Fruit fly (Drosophila melanogaster) whole organism, embryonic: ENCODE measurements around the gene mRpL10.

Experiments used
- Atf-2 ChIP-seq: fragments of 200-800 bp; sonication (Bioruptor generic); optimal IDR thresholded peaks from 2 replicates; lab custom pipeline; 2016; ENCODE audit warnings: missing biosample characterization, missing genetic modification characterization
- BtbVII ChIP-seq: fragments of 200-800 bp; sonication (Bioruptor generic); optimal IDR thresholded peaks from 3 replicates; lab custom pipeline; 2017; ENCODE audit warnings: missing biosample characterization, mild to moderate bottlenecking, missing genetic modification characterization
- CG10462 ChIP-seq: fragments of 200-800 bp; sonication (Bioruptor generic); optimal IDR thresholded peaks from 2 replicates; lab custom pipeline; 2016; ENCODE audit warnings: missing biosample characterization, missing genetic modification characterization
- CG11723 ChIP-seq: fragments of 200-800 bp; sonication (Bioruptor generic); optimal IDR thresholded peaks from 2 replicates; lab custom pipeline; 2017; ENCODE audit warnings: missing biosample characterization, mild to moderate bottlenecking, missing genetic modification characterization
- CG12104 ChIP-seq: fragments of 200-800 bp; sonication (Bioruptor generic); optimal IDR thresholded peaks from 3 replicates; lab custom pipeline; 2016; ENCODE audit warnings: missing biosample characterization, missing genetic modification characterization
- CG12219 ChIP-seq: fragments of 200-800 bp; sonication (Bioruptor generic); optimal IDR thresholded peaks from 3 replicates; lab custom pipeline; 2018; ENCODE audit warnings: missing biosample characterization, mild to moderate bottlenecking, missing genetic modification characterization
- CG13775 ChIP-seq: fragments of 200-800 bp; sonication (Bioruptor generic); optimal IDR thresholded peaks from 3 replicates; lab custom pipeline; 2017; ENCODE audit warnings: missing biosample characterization, mild to moderate bottlenecking, missing genetic modification characterization
- CG14710 ChIP-seq: fragments of 200-800 bp; sonication (Bioruptor generic); optimal IDR thresholded peaks from 3 replicates; lab custom pipeline; 2019; ENCODE audit warnings: missing biosample characterization, mild to moderate bottlenecking, missing genetic modification characterization, moderate library complexity
- CG15011 ChIP-seq: fragments of 200-800 bp; sonication (Bioruptor generic); optimal IDR thresholded peaks from 3 replicates; lab custom pipeline; 2018; ENCODE audit warnings: missing biosample characterization, mild to moderate bottlenecking, missing genetic modification characterization
- CG16813 ChIP-seq: fragments of 200-800 bp; sonication (Bioruptor generic); IDR thresholded peaks from 3 replicates; pipeline ENCODE4 v1.3.6; 2022; ENCODE audit warnings: missing biosample characterization, missing genetic modification characterization; ENCODE audit not compliant: partially characterized antibody
- CG18011 ChIP-seq: fragments of 200-800 bp; sonication (Bioruptor generic); optimal IDR thresholded peaks from 2 replicates; lab custom pipeline; 2017; ENCODE audit warnings: missing biosample characterization, missing genetic modification characterization, mild to moderate bottlenecking, moderate library complexity, missing genotype
- CG3163 ChIP-seq: fragments of 200-800 bp; sonication (Bioruptor generic); optimal IDR thresholded peaks from 3 replicates; lab custom pipeline; 2016; ENCODE audit warnings: missing biosample characterization, missing genetic modification characterization
- CG32532 ChIP-seq: fragments of 200-800 bp; sonication (Bioruptor generic); IDR thresholded peaks from 2 replicates; pipeline ENCODE4 v1.3.6; 2022; ENCODE audit warnings: missing biosample characterization, missing genetic modification characterization
- CG33213 ChIP-seq: fragments of 200-800 bp; sonication (Bioruptor generic); optimal IDR thresholded peaks from 3 replicates; lab custom pipeline; 2016; ENCODE audit warnings: missing biosample characterization, missing genetic modification characterization
- CG4730 ChIP-seq: fragments of 200-800 bp; sonication (Bioruptor generic); IDR thresholded peaks from 2 replicates; pipeline ENCODE4 v1.3.6; 2022; ENCODE audit warnings: missing biosample characterization, missing genetic modification characterization
- CG4820 ChIP-seq: fragments of 200-800 bp; sonication (Bioruptor generic); optimal IDR thresholded peaks from 3 replicates; lab custom pipeline; 2016; ENCODE audit warnings: missing biosample characterization, missing genetic modification characterization
- CG5180 ChIP-seq: fragments of 200-800 bp; sonication (Bioruptor generic); optimal IDR thresholded peaks from 3 replicates; lab custom pipeline; 2017; ENCODE audit warnings: missing biosample characterization, missing genetic modification characterization, mild to moderate bottlenecking, moderate library complexity, missing genetic modification reagents
- CG7987 ChIP-seq: fragments of 200-800 bp; sonication (Bioruptor generic); optimal IDR thresholded peaks from 2 replicates; lab custom pipeline; 2018; ENCODE audit warnings: missing biosample characterization, mild to moderate bottlenecking, missing genetic modification characterization, moderate library complexity
- CG9437 ChIP-seq: fragments of 200-800 bp; sonication (Bioruptor generic); optimal IDR thresholded peaks from 2 replicates; lab custom pipeline; 2018; ENCODE audit warnings: missing biosample characterization, mild to moderate bottlenecking, missing genetic modification characterization
- CG9797 ChIP-seq: fragments of 200-800 bp; sonication (Bioruptor generic); optimal IDR thresholded peaks from 3 replicates; lab custom pipeline; 2018; ENCODE audit warnings: missing biosample characterization, mild to moderate bottlenecking, missing genetic modification characterization
- CHES-1-like ChIP-seq: fragments of 200-800 bp; sonication (Bioruptor generic); optimal IDR thresholded peaks from 2 replicates; lab custom pipeline; 2016; ENCODE audit warnings: missing biosample characterization, missing genetic modification characterization
- Deaf1 ChIP-seq: fragments of 200-800 bp; optimal IDR thresholded peaks from 3 replicates; lab custom pipeline; 2019; ENCODE audit warnings: missing biosample characterization, mild to moderate bottlenecking, missing genetic modification characterization, moderate library complexity
- Dfd ChIP-seq, 2 experiments: fragments of >200 bp; optimal IDR thresholded peaks; 2 replicates each; lab custom pipeline; 2017; ENCODE audit warnings: missing biosample characterization in 2 of 2, missing genetic modification characterization in 2 of 2
- Dip3 ChIP-seq: fragments of 200-800 bp; sonication (Bioruptor generic); optimal IDR thresholded peaks from 3 replicates; lab custom pipeline; 2016; ENCODE audit warnings: missing biosample characterization, missing genetic modification characterization
- Doc2 ChIP-seq: fragments of 200-800 bp; sonication (Bioruptor generic); IDR thresholded peaks from 2 replicates; pipeline ENCODE4 v1.3.6; 2022; ENCODE audit warnings: missing biosample characterization, missing genetic modification characterization
- ERR ChIP-seq: fragments of 200-800 bp; sonication (Bioruptor generic); optimal IDR thresholded peaks from 2 replicates; lab custom pipeline; 2016; ENCODE audit warnings: missing biosample characterization, missing genetic modification characterization
- H2.0 ChIP-seq: fragments of 200-800 bp; sonication (Bioruptor generic); IDR thresholded peaks from 2 replicates; pipeline ENCODE4 v1.3.6; 2022; ENCODE audit warnings: missing biosample characterization, missing genetic modification characterization
- Poxn ChIP-seq: fragments of 200-800 bp; sonication (Bioruptor generic); IDR thresholded peaks from 2 replicates; pipeline ENCODE4 v1.3.6; 2022; ENCODE audit warnings: missing biosample characterization, missing genetic modification characterization
- Ravus ChIP-seq: fragments of 200-800 bp; sonication (Bioruptor generic); IDR thresholded peaks from 2 replicates; pipeline ENCODE4 v1.3.6; 2022; ENCODE audit warnings: missing biosample characterization, missing genetic modification characterization
- Tbp ChIP-seq: fragments of >200 bp; optimal IDR thresholded peaks from 2 replicates; lab custom pipeline; 2018; ENCODE audit warnings: missing biosample characterization, missing genetic modification characterization
- Xrp1 ChIP-seq: fragments of 200-800 bp; sonication (Bioruptor generic); IDR thresholded peaks from 2 replicates; pipeline ENCODE4 v1.3.6; 2022; ENCODE audit warnings: missing biosample characterization, missing genetic modification characterization
- YL-1 ChIP-seq: fragments of 200-800 bp; sonication (Bioruptor generic); optimal IDR thresholded peaks from 3 replicates; lab custom pipeline; 2017; ENCODE audit warnings: missing biosample characterization, mild to moderate bottlenecking, missing genetic modification characterization
- amos ChIP-seq: fragments of 200-800 bp; sonication (Bioruptor generic); IDR thresholded peaks from 2 replicates; pipeline ENCODE4 v1.3.6; 2022; ENCODE audit warnings: missing biosample characterization, missing genetic modification characterization; ENCODE audit not compliant: partially characterized antibody
- bab2 ChIP-seq: fragments of 200-800 bp; sonication (Bioruptor generic); optimal IDR thresholded peaks from 2 replicates; lab custom pipeline; 2016; ENCODE audit warnings: missing biosample characterization, missing genetic modification characterization
- dmrt99B ChIP-seq: fragments of 200-800 bp; sonication (Bioruptor generic); optimal IDR thresholded peaks from 2 replicates; lab custom pipeline; 2018; ENCODE audit warnings: missing biosample characterization, mild to moderate bottlenecking, missing genetic modification characterization, moderate library complexity
- eyg ChIP-seq: fragments of 200-800 bp; sonication (Bioruptor generic); optimal IDR thresholded peaks from 3 replicates; lab custom pipeline; 2016; ENCODE audit warnings: missing biosample characterization, missing genetic modification characterization
- fd102C ChIP-seq: fragments of 200-800 bp; sonication (Bioruptor generic); optimal IDR thresholded peaks from 2 replicates; lab custom pipeline; 2018; ENCODE audit warnings: missing biosample characterization, mild to moderate bottlenecking, missing genetic modification characterization, moderate library complexity
- lab ChIP-seq: fragments of 200-800 bp; sonication (Bioruptor generic); optimal IDR thresholded peaks from 3 replicates; lab custom pipeline; 2017; ENCODE audit warnings: missing biosample characterization, missing genetic modification characterization, mild to moderate bottlenecking, moderate library complexity, missing genetic modification reagents
- lmd ChIP-seq: fragments of 200-800 bp; sonication (Bioruptor generic); IDR thresholded peaks from 2 replicates; pipeline ENCODE4 v1.3.6; 2022; ENCODE audit warnings: missing biosample characterization, missing genetic modification characterization
- lola ChIP-seq, 3 experiments: fragments of >200 bp in 2 of 3; fragments of 200-800 bp in 1 of 3; sonication (Bioruptor generic) in 1 of 3; optimal IDR thresholded peaks; 2 replicates each; lab custom pipeline; 2017 to 2019; ENCODE audit warnings: missing biosample characterization in 3 of 3, missing genetic modification characterization in 3 of 3, mild to moderate bottlenecking in 1 of 3, moderate library complexity in 1 of 3
- nerfin-1 ChIP-seq: fragments of 200-800 bp; sonication (Bioruptor generic); optimal IDR thresholded peaks from 3 replicates; lab custom pipeline; 2019; ENCODE audit warnings: missing biosample characterization, mild to moderate bottlenecking, missing genetic modification characterization, moderate library complexity
- pho ChIP-seq: fragments of 200-800 bp; sonication (Bioruptor generic); optimal IDR thresholded peaks from 2 replicates; lab custom pipeline; 2016; ENCODE audit warnings: missing biosample characterization, missing genetic modification characterization
- ro ChIP-seq: fragments of 200-800 bp; sonication (Bioruptor generic); IDR thresholded peaks from 2 replicates; pipeline ENCODE4 v1.3.6; 2022; ENCODE audit warnings: missing biosample characterization, missing genetic modification characterization
- sens ChIP-seq: fragments of 200-800 bp; sonication (Bioruptor generic); peaks from one replicate; lab custom pipeline; 2016; ENCODE audit warnings: missing biosample characterization, missing genetic modification characterization
- sens-2 ChIP-seq: fragments of 200-800 bp; sonication (Bioruptor generic); IDR thresholded peaks from 2 replicates; pipeline ENCODE4 v1.3.6; 2022; ENCODE audit warnings: missing biosample characterization, missing genetic modification characterization
- seq ChIP-seq: fragments of 200-800 bp; sonication (Bioruptor generic); IDR thresholded peaks from 2 replicates; pipeline ENCODE4 v1.3.6; 2022; ENCODE audit warnings: missing biosample characterization, missing genetic modification characterization
- sima ChIP-seq: fragments of 200-800 bp; sonication (Bioruptor generic); optimal IDR thresholded peaks from 2 replicates; lab custom pipeline; 2016; ENCODE audit warnings: missing biosample characterization, missing genetic modification characterization
- so ChIP-seq: fragments of 200-800 bp; sonication (Bioruptor generic); IDR thresholded peaks from 3 replicates; pipeline ENCODE4 v1.3.6; 2022; ENCODE audit warnings: missing biosample characterization, missing genetic modification characterization
- ttk ChIP-seq: fragments of 200-800 bp; sonication (Bioruptor generic); IDR thresholded peaks from 2 replicates; pipeline ENCODE4 v2.1.2; 2022; ENCODE audit warnings: missing biosample characterization, missing genetic modification characterization
- vnd ChIP-seq: fragments of 200-800 bp; sonication (Bioruptor generic); IDR thresholded peaks from 3 replicates; pipeline ENCODE4 v1.3.6; 2022; ENCODE audit warnings: missing biosample characterization, missing genetic modification characterization; ENCODE audit not compliant: partially characterized antibody
- zen ChIP-seq: fragments of 200-800 bp; sonication (Bioruptor generic); optimal IDR thresholded peaks from 3 replicates; lab custom pipeline; 2018; ENCODE audit warnings: missing biosample characterization, mild to moderate bottlenecking, missing genetic modification characterization, moderate library complexity

Gene mRpL10

DNA sequence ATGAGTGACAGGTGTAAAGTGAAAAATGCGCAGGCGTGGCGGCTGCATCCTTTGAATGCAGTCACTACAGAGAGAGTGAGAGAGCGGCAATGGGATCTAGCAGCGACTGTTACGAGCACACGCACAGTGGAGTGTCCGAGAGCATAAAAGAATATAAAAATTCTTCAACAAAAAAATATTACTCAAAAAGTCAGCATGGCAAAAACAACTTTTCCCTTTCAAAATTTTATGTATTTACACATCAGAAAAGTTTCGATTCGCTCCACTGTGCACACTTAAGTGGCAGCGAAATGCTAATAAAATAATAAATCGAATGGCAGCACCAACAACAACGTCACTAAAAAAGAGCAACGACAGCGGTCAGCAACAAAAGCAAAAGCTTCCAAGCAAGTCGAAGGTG lies 19.8 kb downstream of the mRpL10 start (continued):
- peak; percentile 61; the same call in 1 of the 2 replicates for TF ChIP-seq ro (GFP tag; lab: Robert Waterston, UW)
- TF ChIP-seq CG14710 (tag; lab: Kevin White, UChicago): peak; percentile 80
- peak; percentile 90 for TF ChIP-seq dmrt99B (tag; lab: Kevin White, UChicago)
- peak; percentile 98 for TF ChIP-seq sens (GFP tag; lab: Kevin White, UChicago)
- peak; percentile 24 for TF ChIP-seq CG7987 (GFP tag; lab: Kevin White, UChicago)
- no peak for TF ChIP-seq YL-1 (GFP tag; lab: Kevin White, UChicago)
- TF ChIP-seq CG9797 (GFP tag; lab: Kevin White, UChicago): peak; percentile 27
- peak; percentile 52 for TF ChIP-seq CG12104 (GFP tag; lab: Kevin White, UChicago)
- TF ChIP-seq CG4820: peak; percentile 90
- peak; percentile 81 for TF ChIP-seq CG4730
- peak; percentile 96 for TF ChIP-seq Xrp1
- TF ChIP-seq CG12219 (GFP tag; lab: Kevin White, UChicago): peak; percentile 81
- TF ChIP-seq CG11723 (GFP tag; lab: Kevin White, UChicago): peak; percentile 73
- peak; percentile 86 for TF ChIP-seq seq (GFP tag; lab: Robert Waterston, UW)
- TF ChIP-seq CG15011 (GFP tag; lab: Kevin White, UChicago): peak; percentile 37
- peak; percentile 84 for TF ChIP-seq bab2
- peak; percentile 93 for TF ChIP-seq so (GFP tag; lab: Robert Waterston, UW)
- TF ChIP-seq CG18011: peak; percentile 67
- TF ChIP-seq BtbVII (GFP tag; lab: Kevin White, UChicago): no peak
- TF ChIP-seq lola (GFP tag; optimal IDR thresholded peaks at IDR 0.05; lab: Kevin White, UChicago): peak in 1 of 3 experiments; percentile 86
- TF ChIP-seq amos: no peak
- peak; percentile 80 for TF ChIP-seq eyg
- peak; percentile 40 for TF ChIP-seq pho (GFP tag; lab: Kevin White, UChicago)
- TF ChIP-seq fd102C (GFP tag; lab: Kevin White, UChicago): peak; percentile 61
- TF ChIP-seq CG3163: peak; percentile 38
- TF ChIP-seq Dfd (GFP tag; optimal IDR thresholded peaks at IDR 0.05; lab: Kevin White, UChicago): no peak
- TF ChIP-seq ERR: peak; percentile 70
- peak; percentile 93 for TF ChIP-seq sens-2 (GFP tag; lab: Robert Waterston, UW)
- peak; percentile 84 for TF ChIP-seq CG13775 (GFP tag; lab: Kevin White, UChicago)
- TF ChIP-seq Deaf1 (tag; lab: Kevin White, UChicago): no peak
- no peak for TF ChIP-seq Tbp (GFP tag; lab: Kevin White, UChicago)
- peak; percentile 67 for TF ChIP-seq Ravus (GFP tag; lab: Robert Waterston, UW)
- TF ChIP-seq H2.0 (GFP tag; lab: Robert Waterston, UW): peak; percentile 83
- peak; percentile 75 for TF ChIP-seq CG32532 (GFP tag; lab: Robert Waterston, UW)
- TF ChIP-seq zen (tag; lab: Kevin White, UChicago): peak; percentile 75
- peak; percentile 15 for TF ChIP-seq CG5180
- TF ChIP-seq CG33213 (GFP tag; lab: Kevin White, UChicago): peak; percentile 82
- no peak for TF ChIP-seq Poxn (GFP tag; lab: Robert Waterston, UW)
- peak; percentile 87 for TF ChIP-seq lab (GFP tag; lab: Kevin White, UChicago)
- no peak for TF ChIP-seq nerfin-1
- TF ChIP-seq sima: peak; percentile 55
- peak; percentile 85 for TF ChIP-seq CG10462
- TF ChIP-seq Doc2 (GFP tag; lab: Robert Waterston, UW): peak; percentile 8; the same call in 1 of the 2 replicates
- peak; percentile 92 for TF ChIP-seq ttk (GFP tag; lab: Robert Waterston, UW)
- peak; percentile 82 for TF ChIP-seq lmd (GFP tag; lab: Robert Waterston, UW)
- TF ChIP-seq CG9437: peak; percentile 74
- TF ChIP-seq CG16813 (GFP tag; lab: Robert Waterston, UW): no peak
- no peak for TF ChIP-seq vnd (GFP tag; lab: Robert Waterston, UW)
- TF ChIP-seq Dip3 (GFP tag; lab: Kevin White, UChicago): peak; percentile 67
- peak; percentile 72 for TF ChIP-seq CHES-1-like (GFP tag; lab: Kevin White, UChicago)
- TF ChIP-seq Atf-2 (GFP tag; lab: Kevin White, UChicago): peak; percentile 90
